Fruit fly (Drosophila melanogaster) Kc167 (cell line): ENCODE results near the gene Calx.

ENCODE experiments used
- Myc ChIP-seq: fragments of >200 bp; optimal IDR thresholded peaks from 2 replicates; lab custom pipeline; 2017; ENCODE audit warnings: missing external identifiers
- Sin3A ChIP-seq: fragments of >200 bp; optimal IDR thresholded peaks from 2 replicates; lab custom pipeline; 2018; ENCODE audit warnings: missing external identifiers
- h ChIP-seq: fragments of >200 bp; optimal IDR thresholded peaks from 3 replicates; lab custom pipeline; 2018; ENCODE audit warnings: missing external identifiers
- insv ChIP-seq: fragments of >200 bp; optimal IDR thresholded peaks from 3 replicates; lab custom pipeline; 2018; ENCODE audit warnings: missing external identifiers
- psq ChIP-seq: fragments of >200 bp; optimal IDR thresholded peaks from 2 replicates; lab custom pipeline; 2017; ENCODE audit warnings: missing external identifiers
- ttk ChIP-seq: sonication (Bioruptor generic); optimal IDR thresholded peaks from 2 replicates; lab custom pipeline; 2017; ENCODE audit warnings: missing external identifiers

Calx gene

dm6 chr3R:20954531-20954930, 23.5 kb upstream of the Calx start:
- TF ChIP-seq Sin3A: no peak
- TF ChIP-seq Myc (lab: Kevin White, UChicago): no peak
- TF ChIP-seq insv (lab: Kevin White, UChicago): no peak
- TF ChIP-seq ttk: no peak
- no peak for TF ChIP-seq h (lab: Kevin White, UChicago)
- TF ChIP-seq psq (lab: Kevin White, UChicago): no peak

DNA sequence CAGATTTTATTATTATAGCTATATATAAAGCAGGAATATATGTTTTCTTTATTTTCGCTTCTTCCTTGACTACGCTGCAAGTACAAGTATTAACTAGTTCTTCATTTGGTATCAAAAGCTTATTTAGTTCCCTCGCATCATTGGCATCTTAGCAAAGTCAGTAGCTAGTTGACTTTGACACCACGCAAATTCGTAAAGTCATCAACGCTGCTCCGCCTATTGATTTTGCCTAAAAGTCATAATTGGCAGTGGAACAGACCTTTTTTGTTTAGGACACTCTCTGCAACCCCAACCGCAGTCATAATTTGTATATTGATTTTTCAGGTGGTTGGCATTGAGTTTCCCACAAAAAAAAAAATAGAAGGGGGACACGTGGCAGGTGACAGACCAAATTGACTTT, 22.9 kb upstream of the Calx start:
- TF ChIP-seq insv (lab: Kevin White, UChicago) (no peak), psq (lab: Kevin White, UChicago) (no peak), Sin3A (no peak), Myc (lab: Kevin White, UChicago) (no peak), ttk (no peak), h (lab: Kevin White, UChicago) (no peak)

- TF ChIP-seq Sin3A (no peak), psq (lab: Kevin White, UChicago) (no peak), insv (lab: Kevin White, UChicago) (no peak), Myc (lab: Kevin White, UChicago) (no peak), ttk (no peak), h (lab: Kevin White, UChicago) (no peak)
Observed at dm6 chr3R:20955932-20956636, 21.9 kb upstream of the Calx start.

- TF ChIP-seq h (lab: Kevin White, UChicago) (no peak), psq (lab: Kevin White, UChicago) (no peak), Myc (lab: Kevin White, UChicago) (no peak), Sin3A (no peak), ttk (no peak)
Observed at dm6 chr3R:20956875-20957874, 20.8 kb upstream of the Calx start.

DNA sequence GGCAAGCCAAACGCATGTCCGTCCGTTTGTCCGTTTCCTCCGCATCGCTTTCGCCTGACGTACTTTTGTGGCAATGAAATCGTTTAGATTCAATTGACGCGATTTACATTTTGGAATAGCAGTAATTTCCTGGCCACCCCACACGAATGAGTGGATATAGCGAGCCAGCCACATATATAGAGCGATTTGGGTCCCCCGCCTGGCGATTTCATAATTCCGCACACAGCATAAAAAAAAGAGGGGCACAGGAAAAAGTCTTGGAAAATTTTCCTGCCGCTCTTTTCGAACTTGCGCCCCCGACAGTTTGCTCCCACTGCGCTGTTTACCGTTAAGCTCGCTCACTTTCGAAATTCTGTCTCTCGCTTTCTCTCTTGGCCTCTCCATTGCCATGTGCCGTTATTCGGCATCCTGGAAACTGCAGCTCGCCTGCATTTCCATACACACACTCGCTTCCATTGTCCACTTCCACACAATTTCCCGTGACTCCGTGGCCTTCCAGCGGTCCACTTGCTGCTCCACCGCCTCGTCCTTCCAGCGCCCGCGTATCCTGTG, 19.3 kb upstream of the Calx start:
- TF ChIP-seq ttk: no peak
- TF ChIP-seq Sin3A: no peak
- no peak for TF ChIP-seq insv (lab: Kevin White, UChicago)
- no peak for TF ChIP-seq Myc (lab: Kevin White, UChicago)
- TF ChIP-seq h (lab: Kevin White, UChicago): no peak
- TF ChIP-seq psq (lab: Kevin White, UChicago): no peak

DNA sequence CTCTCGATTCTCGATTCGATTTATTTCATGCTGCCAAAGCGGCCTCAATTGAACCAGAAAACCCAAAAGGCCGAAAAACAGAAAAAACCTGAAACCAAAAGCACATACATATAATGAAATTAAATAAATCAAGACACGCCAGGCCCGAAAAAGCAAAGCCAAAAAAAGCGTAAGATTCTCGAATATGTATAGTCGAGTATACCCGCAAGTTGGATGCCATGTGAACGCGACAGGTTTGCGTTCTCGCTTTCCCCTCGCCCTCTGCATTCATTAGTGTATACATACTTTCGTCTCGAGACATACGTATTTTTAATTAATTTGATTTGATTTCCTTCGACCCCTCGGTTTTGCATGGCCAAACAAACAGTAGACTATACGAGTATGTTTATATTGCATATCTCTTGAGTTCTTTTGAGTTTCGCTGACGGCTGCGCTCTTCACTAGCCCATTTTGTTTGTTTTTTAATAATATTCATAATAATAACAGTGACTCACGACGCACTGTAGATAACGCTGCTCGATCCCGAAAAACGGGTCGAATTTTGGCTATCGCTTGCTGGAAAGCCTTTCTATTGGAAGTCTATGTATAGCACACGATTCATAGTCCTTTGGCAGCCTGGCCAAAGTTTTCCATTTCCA, 17.0 kb upstream of the Calx start:
- no peak for TF ChIP-seq h (lab: Kevin White, UChicago)
- TF ChIP-seq Sin3A: no peak
- no peak for TF ChIP-seq insv (lab: Kevin White, UChicago)
- no peak for TF ChIP-seq ttk

- no peak for TF ChIP-seq h (lab: Kevin White, UChicago)
- no peak for TF ChIP-seq Myc (lab: Kevin White, UChicago)
- no peak for TF ChIP-seq ttk
- no peak for TF ChIP-seq insv (lab: Kevin White, UChicago)
- TF ChIP-seq Sin3A: no peak
- TF ChIP-seq psq (lab: Kevin White, UChicago): no peak
Observed at dm6 chr3R:20961993-20962392, 16.0 kb upstream of the Calx start.

DNA sequence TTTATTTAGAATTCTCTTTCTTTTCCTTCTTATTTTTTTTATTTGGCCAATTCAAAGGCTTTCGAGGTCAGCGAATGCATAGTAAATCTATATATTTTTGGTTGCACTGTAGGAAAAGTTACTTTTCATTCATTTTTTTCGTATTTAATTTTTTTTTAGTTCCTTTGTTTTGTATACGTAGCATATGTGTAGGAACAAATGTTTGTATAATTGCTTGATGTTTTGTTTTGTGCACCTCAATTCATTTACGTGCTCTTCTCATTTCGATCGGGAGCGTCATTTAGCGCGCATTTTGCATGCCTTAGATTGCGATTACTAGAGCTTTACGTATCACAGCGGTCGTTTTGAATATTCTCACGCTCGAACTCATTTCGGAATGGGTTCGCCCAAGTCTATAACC, 15.0 kb upstream of the Calx start:
- TF ChIP-seq h (lab: Kevin White, UChicago) (no peak), Sin3A (no peak), insv (lab: Kevin White, UChicago) (no peak), Myc (lab: Kevin White, UChicago) (no peak), psq (lab: Kevin White, UChicago) (no peak), ttk (no peak)

- TF ChIP-seq h (lab: Kevin White, UChicago) (no peak), Sin3A (no peak), ttk (no peak), Myc (lab: Kevin White, UChicago) (no peak), psq (lab: Kevin White, UChicago) (no peak)
Observed at dm6 chr3R:20976649-20977048, 1.3 kb upstream of the Calx start.

dm6 chr3R:20984087-20984486, 6.1 kb downstream of the Calx start:
- no peak for TF ChIP-seq ttk
- no peak for TF ChIP-seq h (lab: Kevin White, UChicago)
- no peak for TF ChIP-seq Sin3A

- TF ChIP-seq insv (lab: Kevin White, UChicago) (no peak), Myc (lab: Kevin White, UChicago) (no peak)
Observed at dm6 chr3R:20984902-20985301, 6.9 kb downstream of the Calx start.

DNA sequence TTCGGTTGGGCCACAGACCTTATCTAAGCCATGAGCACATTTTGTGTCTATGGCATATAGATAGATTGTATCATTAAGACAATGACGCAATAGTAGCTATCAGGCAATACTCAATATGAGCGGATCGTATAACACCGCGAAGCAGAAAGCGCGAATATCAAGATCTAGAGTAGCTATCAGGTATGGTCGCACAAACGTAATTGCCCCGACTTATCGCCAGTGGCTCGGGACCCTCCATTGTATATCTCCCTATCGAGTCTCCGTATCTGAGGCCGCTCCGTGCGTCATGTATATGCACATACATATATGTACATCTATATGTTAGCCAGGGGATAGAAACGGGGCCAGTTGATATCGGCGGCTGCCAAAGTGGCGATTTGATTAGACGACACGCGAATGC, 7.6 kb downstream of the Calx start:
- TF ChIP-seq Myc (lab: Kevin White, UChicago) (no peak), ttk (no peak), h (lab: Kevin White, UChicago) (no peak), insv (lab: Kevin White, UChicago) (no peak), psq (lab: Kevin White, UChicago) (no peak), Sin3A (no peak)
